Worm (Caenorhabditis elegans) whole organism, L3 larva: Measurements from ENCODE around the gene F39D8.3.
A peak's percentile ranks its signal among the peaks of the same experiment; 100 is the strongest.

ENCODE experiments used
- R02D3.7 ChIP-seq: fragments of 150-350 bp; optimal IDR thresholded peaks from 2 replicates; lab custom pipeline; 2014; ENCODE audit warnings: missing biosample characterization, missing genetic modification characterization
- ZK546.5 ChIP-seq: sonication (generic microtip); optimal IDR thresholded peaks from 2 replicates; lab custom pipeline; 2017; ENCODE audit warnings: missing biosample characterization, missing genetic modification characterization
- aly-2 ChIP-seq: fragments of 150-350 bp; optimal IDR thresholded peaks from 2 replicates; lab custom pipeline; 2014; ENCODE audit warnings: missing biosample characterization, missing genetic modification characterization
- ama-1 ChIP-seq: fragments of 150-350 bp; optimal IDR thresholded peaks from 2 replicates; lab custom pipeline; 2018
- ceh-16 ChIP-seq: sonication (generic microtip); optimal IDR thresholded peaks from 2 replicates; lab custom pipeline; 2017; ENCODE audit warnings: missing biosample characterization, missing genetic modification characterization
- ceh-28 ChIP-seq: fragments of 150-350 bp; optimal IDR thresholded peaks from 2 replicates; lab custom pipeline; 2014; ENCODE audit warnings: missing biosample characterization, missing genetic modification reagents, missing genetic modification characterization
- ceh-82 ChIP-seq: fragments of 150-350 bp; optimal IDR thresholded peaks from 2 replicates; lab custom pipeline; 2014; ENCODE audit warnings: missing biosample characterization, missing genetic modification characterization
- ceh-9 ChIP-seq: sonication (generic microtip); optimal IDR thresholded peaks from 2 replicates; lab custom pipeline; 2018; ENCODE audit warnings: missing biosample characterization, missing genetic modification characterization
- daf-12 ChIP-seq: fragments of 150-350 bp; optimal IDR thresholded peaks from 2 replicates; lab custom pipeline; 2014; ENCODE audit warnings: missing biosample characterization, missing genetic modification reagents, missing genetic modification characterization
- egl-27 ChIP-seq: sonication (generic microtip); optimal IDR thresholded peaks from 4 replicates; lab custom pipeline; 2017; ENCODE audit warnings: missing biosample characterization, missing genetic modification reagents, missing genetic modification characterization
- egl-5 ChIP-seq: fragments of 150-350 bp; optimal IDR thresholded peaks from 2 replicates; lab custom pipeline; 2017; ENCODE audit warnings: missing biosample characterization, missing genetic modification reagents, missing genetic modification characterization, inconsistent platforms
- elt-1 ChIP-seq: fragments of 150-350 bp; optimal IDR thresholded peaks from 2 replicates; lab custom pipeline; 2014; ENCODE audit warnings: missing biosample characterization, missing genetic modification characterization
- elt-2 ChIP-seq: sonication (generic microtip); optimal IDR thresholded peaks from 2 replicates; lab custom pipeline; 2016; ENCODE audit warnings: missing genetic modification reagents, mild to moderate bottlenecking, missing genetic modification characterization, missing compliant biosample characterization
- elt-3 ChIP-seq, 3 experiments: fragments of 150-350 bp in 1 of 3; sonication (generic microtip) in 2 of 3; optimal IDR thresholded peaks; 2 replicates in 2 of 3; 4 replicates in 1 of 3; lab custom pipeline; 2014 to 2017; ENCODE audit warnings: missing biosample characterization in 3 of 3, missing genetic modification characterization in 3 of 3
- eor-1 ChIP-seq, 2 experiments: fragments of 150-350 bp; optimal IDR thresholded peaks; 2 replicates each; lab custom pipeline; 2014 to 2018; ENCODE audit warnings: missing biosample characterization in 2 of 2, missing genetic modification characterization in 2 of 2
- fkh-10 ChIP-seq: sonication (generic microtip); optimal IDR thresholded peaks from 2 replicates; lab custom pipeline; 2017; ENCODE audit warnings: missing biosample characterization, missing genetic modification reagents, missing genetic modification characterization
- fkh-2 ChIP-seq: fragments of 150-350 bp; optimal IDR thresholded peaks from 2 replicates; lab custom pipeline; 2014; ENCODE audit warnings: missing biosample characterization, missing genetic modification reagents, missing genetic modification characterization
- fos-1 ChIP-seq: fragments of 150-350 bp; optimal IDR thresholded peaks from 2 replicates; lab custom pipeline; 2014; ENCODE audit warnings: missing biosample characterization, missing genetic modification characterization
- hmg-11 ChIP-seq: sonication (generic microtip); optimal IDR thresholded peaks from 2 replicates; lab custom pipeline; 2016; ENCODE audit warnings: missing genetic modification characterization, missing compliant biosample characterization
- jun-1 ChIP-seq: fragments of 150-350 bp; optimal IDR thresholded peaks from 2 replicates; lab custom pipeline; 2014; ENCODE audit warnings: missing biosample characterization, missing genetic modification reagents, missing genetic modification characterization
- lin-15B ChIP-seq: fragments of 150-350 bp; optimal IDR thresholded peaks from 2 replicates; lab custom pipeline; 2014; ENCODE audit warnings: missing biosample characterization, missing genetic modification characterization
- lin-39 ChIP-seq: fragments of 150-350 bp; optimal IDR thresholded peaks from 2 replicates; lab custom pipeline; 2018; ENCODE audit warnings: missing biosample characterization, missing genetic modification reagents, missing genetic modification characterization
- lsy-12 ChIP-seq: sonication (generic microtip); optimal IDR thresholded peaks from 2 replicates; lab custom pipeline; 2016; ENCODE audit warnings: mild to moderate bottlenecking, missing genetic modification characterization, missing compliant biosample characterization
- mdl-1 ChIP-seq: fragments of 150-350 bp; optimal IDR thresholded peaks from 2 replicates; lab custom pipeline; 2014; ENCODE audit warnings: missing biosample characterization, missing genetic modification characterization
- mml-1 ChIP-seq: fragments of 150-350 bp; sonication (generic microtip); optimal IDR thresholded peaks from 3 replicates; lab custom pipeline; 2014; ENCODE audit warnings: missing biosample characterization, missing genetic modification characterization
- nfya-1 ChIP-seq: sonication (generic microtip); optimal IDR thresholded peaks from 2 replicates; lab custom pipeline; 2017; ENCODE audit warnings: missing genetic modification characterization, mild to moderate bottlenecking, missing compliant biosample characterization, antibody characterized with exemption, moderate library complexity; ENCODE audit not compliant: insufficient read depth
- nhr-11 ChIP-seq: fragments of 150-350 bp; optimal IDR thresholded peaks from 2 replicates; lab custom pipeline; 2014; ENCODE audit warnings: missing biosample characterization, missing genetic modification characterization
- nhr-12 ChIP-seq: fragments of 150-350 bp; optimal IDR thresholded peaks from 2 replicates; lab custom pipeline; 2014; ENCODE audit warnings: missing biosample characterization, missing genetic modification characterization
- nhr-23 ChIP-seq: fragments of 150-350 bp; optimal IDR thresholded peaks from 2 replicates; lab custom pipeline; 2014; ENCODE audit warnings: missing biosample characterization, missing genetic modification reagents, missing genetic modification characterization
- nhr-237 ChIP-seq: fragments of 150-350 bp; optimal IDR thresholded peaks from 2 replicates; lab custom pipeline; 2014; ENCODE audit warnings: missing biosample characterization, missing genetic modification characterization
- nhr-25 ChIP-seq: sonication (generic microtip); optimal IDR thresholded peaks from 2 replicates; lab custom pipeline; 2017; ENCODE audit warnings: missing biosample characterization, missing genetic modification characterization
- nhr-28 ChIP-seq: fragments of 150-350 bp; optimal IDR thresholded peaks from 2 replicates; lab custom pipeline; 2014; ENCODE audit warnings: missing biosample characterization, missing genetic modification characterization
- nhr-43 ChIP-seq: sonication (generic microtip); optimal IDR thresholded peaks from 2 replicates; lab custom pipeline; 2016; ENCODE audit warnings: mild to moderate bottlenecking, missing genetic modification characterization, missing compliant biosample characterization; ENCODE audit not compliant: poor library complexity, severe bottlenecking
- nhr-67 ChIP-seq: fragments of 150-350 bp; optimal IDR thresholded peaks from 2 replicates; lab custom pipeline; 2014; ENCODE audit warnings: missing biosample characterization, missing genetic modification characterization
- nhr-76 ChIP-seq: fragments of 150-350 bp; sonication (generic microtip); optimal IDR thresholded peaks from 5 replicates; lab custom pipeline; 2014; ENCODE audit warnings: missing biosample characterization, missing genetic modification characterization
- nhr-77 ChIP-seq: fragments of 150-350 bp; optimal IDR thresholded peaks from 2 replicates; lab custom pipeline; 2014; ENCODE audit warnings: missing biosample characterization, missing genetic modification characterization
- pha-4 ChIP-seq: fragments of 150-350 bp; optimal IDR thresholded peaks from 2 replicates; lab custom pipeline; 2014; ENCODE audit warnings: missing biosample characterization, missing genetic modification reagents, missing genetic modification characterization
- pqm-1 ChIP-seq: fragments of 150-350 bp; optimal IDR thresholded peaks from 2 replicates; lab custom pipeline; 2017; ENCODE audit warnings: missing biosample characterization, missing genetic modification characterization, inconsistent platforms
- sea-2 ChIP-seq: fragments of 150-350 bp; sonication (generic microtip); optimal IDR thresholded peaks from 4 replicates; lab custom pipeline; 2014; ENCODE audit warnings: missing biosample characterization, missing genetic modification reagents, missing genetic modification characterization
- skn-1 ChIP-seq: fragments of 150-350 bp; optimal IDR thresholded peaks from 2 replicates; lab custom pipeline; 2014; ENCODE audit warnings: missing biosample characterization, missing genetic modification characterization
- snpc-4 ChIP-seq: fragments of 150-350 bp; optimal IDR thresholded peaks from 2 replicates; lab custom pipeline; 2014; ENCODE audit warnings: missing biosample characterization, missing genetic modification characterization
- tbx-2 ChIP-seq: sonication (generic microtip); optimal IDR thresholded peaks from 2 replicates; lab custom pipeline; 2016; ENCODE audit warnings: mild to moderate bottlenecking, missing genetic modification characterization, missing compliant biosample characterization
- unc-39 ChIP-seq: sonication (generic microtip); optimal IDR thresholded peaks from 4 replicates; lab custom pipeline; 2017; ENCODE audit warnings: missing biosample characterization, missing genetic modification characterization
- unc-62 ChIP-seq: fragments of 150-350 bp; sonication (generic microtip); optimal IDR thresholded peaks from 4 replicates; lab custom pipeline; 2014; ENCODE audit warnings: missing biosample characterization, missing genetic modification reagents, missing genetic modification characterization
- zag-1 ChIP-seq: fragments of 150-350 bp; optimal IDR thresholded peaks from 2 replicates; lab custom pipeline; 2014; ENCODE audit warnings: missing biosample characterization, missing genetic modification characterization
- ztf-11 ChIP-seq: fragments of 150-350 bp; optimal IDR thresholded peaks from 2 replicates; lab custom pipeline; 2014; ENCODE audit warnings: missing biosample characterization, missing genetic modification characterization
- ztf-4 ChIP-seq: fragments of 150-350 bp; optimal IDR thresholded peaks from 2 replicates; lab custom pipeline; 2014; ENCODE audit warnings: missing biosample characterization, missing genetic modification characterization

Gene F39D8.3

ce11 chrX:15420671-15421070 lies at the start of gene F39D8.3:
Gene F39D8.3, plus strand, starts transcription at chrX:15420971.
- TF ChIP-seq nhr-23 (no peak), ceh-16 (no peak), tbx-2 (no peak), fkh-10 (GFP tag; lab: Kevin White, UChicago) (no peak), nhr-25 (peak; percentile 51), pha-4 (tag; lab: Kevin White, UChicago) (no peak)
- TF ChIP-seq, all 47 proteins: peak for 1

- TF ChIP-seq nhr-67 (tag; lab: Kevin White, UChicago) (no peak), nhr-12 (no peak), nhr-77 (tag; lab: Kevin White, UChicago) (no peak), unc-39 (tag; lab: Kevin White, UChicago) (no peak), pqm-1 (tag; lab: Kevin White, UChicago) (no peak), tbx-2 (no peak), zag-1 (tag; lab: Kevin White, UChicago) (no peak), fkh-2 (tag; lab: Kevin White, UChicago) (no peak), nfya-1 (no peak), mdl-1 (tag; lab: Kevin White, UChicago) (no peak), ceh-16 (no peak), ZK546.5 (tag; lab: Kevin White, UChicago) (no peak)
- TF ChIP-seq, all 47 proteins: peak for 0
Observed at ce11 chrX:15372772-15373171, 48.0 kb upstream of the F39D8.3 start.

- TF ChIP-seq tbx-2 (no peak), skn-1 (tag; lab: Kevin White, UChicago) (no peak), nhr-43 (tag; lab: Kevin White, UChicago) (no peak), R02D3.7 (tag; lab: Kevin White, UChicago) (no peak), daf-12 (no peak), ztf-11 (no peak), elt-3 (tag; optimal IDR thresholded peaks at IDR 0.05; lab: Kevin White, UChicago) (no peak), elt-1 (peak; percentile 54), egl-27 (no peak), ceh-16 (no peak), ama-1 (lab: Kevin White, UChicago) (no peak), nhr-67 (tag; lab: Kevin White, UChicago) (no peak), ceh-28 (tag; lab: Kevin White, UChicago) (no peak), mdl-1 (tag; lab: Kevin White, UChicago) (no peak), unc-39 (tag; lab: Kevin White, UChicago) (no peak), pha-4 (tag; lab: Kevin White, UChicago) (peak; percentile 48), nhr-23 (peak; percentile 33), unc-62 (GFP tag; lab: Kevin White, UChicago) (peak; percentile 44), egl-5 (tag; lab: Kevin White, UChicago) (no peak), snpc-4 (tag; lab: Kevin White, UChicago) (no peak), fkh-10 (GFP tag; lab: Kevin White, UChicago) (peak; percentile 48), jun-1 (tag; lab: Kevin White, UChicago) (peak; percentile 45), ZK546.5 (tag; lab: Kevin White, UChicago) (no peak), lin-15B (tag; lab: Kevin White, UChicago) (no peak), mml-1 (no peak), ceh-9 (tag; lab: Kevin White, UChicago) (no peak), ztf-4 (tag; lab: Kevin White, UChicago) (no peak), hmg-11 (peak; percentile 26), fos-1 (no peak), lsy-12 (tag; lab: Kevin White, UChicago) (no peak), nhr-12 (no peak), nhr-25 (no peak), elt-2 (tag; lab: Kevin White, UChicago) (peak; percentile 88), zag-1 (tag; lab: Kevin White, UChicago) (no peak), nhr-77 (tag; lab: Kevin White, UChicago) (no peak), aly-2 (tag; lab: Kevin White, UChicago) (no peak), fkh-2 (tag; lab: Kevin White, UChicago) (no peak), lin-39 (peak; percentile 89), pqm-1 (tag; lab: Kevin White, UChicago) (peak; percentile 81), nhr-237 (no peak), nfya-1 (peak; percentile 57), nhr-11 (tag; lab: Kevin White, UChicago) (no peak), eor-1 (tag; optimal IDR thresholded peaks at IDR 0.05; lab: Kevin White, UChicago) (no peak), nhr-76 (no peak), nhr-28 (tag; lab: Kevin White, UChicago) (no peak), sea-2 (no peak), ceh-82 (no peak)
Observed at ce11 chrX:15373415-15374048, 47.2 kb upstream of the F39D8.3 start.
